Fruit fly (Drosophila melanogaster): ENCODE results near the gene ppk14.

DNA sequence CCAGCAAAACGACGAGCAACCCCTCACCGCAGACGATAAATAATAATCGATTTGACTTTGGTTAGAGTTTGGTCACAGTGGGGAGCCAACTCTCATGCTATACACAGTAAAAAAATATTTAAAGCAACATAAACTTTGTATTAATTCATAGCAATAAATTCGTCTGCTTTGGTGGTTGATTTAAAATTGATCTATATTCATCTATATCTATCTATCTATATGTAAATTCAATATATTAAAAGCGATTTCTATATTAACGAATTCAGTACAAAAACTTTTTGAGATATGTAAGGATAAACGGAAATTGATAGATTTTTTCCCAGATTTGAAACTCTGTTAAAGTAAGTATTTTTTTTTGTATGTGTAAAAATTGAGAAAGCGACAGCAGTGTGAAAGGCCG lies 44.9 kb upstream of the ppk14 start:
- peak; percentile 29 for TF ChIP-seq CG6854 (GFP tag; optimal IDR thresholded peaks at IDR 0.05)
- peak; percentile 50 for TF ChIP-seq CG11504 (tag; optimal IDR thresholded peaks at IDR 0.05)
- TF ChIP-seq Side (GFP tag; optimal IDR thresholded peaks at IDR 0.05) = no peak
- no peak for TF ChIP-seq NC2β (GFP tag; optimal IDR thresholded peaks at IDR 0.05)
- no peak for TF ChIP-seq CG12744 (GFP tag; optimal IDR thresholded peaks at IDR 0.05)
- no peak for TF ChIP-seq p53 (GFP tag; optimal IDR thresholded peaks at IDR 0.05)
